Worm (Caenorhabditis elegans) whole organism, young adult: ENCODE measurements around the gene B0462.4.

Source experiments
- F22D6.2 ChIP-seq: sonication (generic microtip); optimal IDR thresholded peaks from 2 replicates; lab custom pipeline; 2016; ENCODE audit warnings: mild to moderate bottlenecking, missing genetic modification characterization, missing compliant biosample characterization
- F55B11.4 ChIP-seq: sonication (generic microtip); optimal IDR thresholded peaks from 2 replicates; lab custom pipeline; 2016; ENCODE audit warnings: missing compliant biosample characterization, missing genetic modification characterization, borderline replicate concordance; ENCODE audit not compliant: insufficient read depth
- Y56A3A.18 ChIP-seq: fragments of 200-800 bp; sonication (Bioruptor generic); IDR thresholded peaks from 2 replicates; pipeline ENCODE4 v1.3.6; 2022; ENCODE audit warnings: missing genetic modification reagents, missing genetic modification characterization, missing compliant biosample characterization
- Y79H2A.3 ChIP-seq: fragments of 200-800 bp; sonication (Bioruptor generic); conservative IDR thresholded peaks from 2 replicates; pipeline ENCODE4 v1.3.6; 2022; ENCODE audit warnings: missing genetic modification reagents, missing genetic modification characterization, missing compliant biosample characterization
- ama-1 ChIP-seq, 3 experiments: fragments of 150-350 bp in 1 of 3; sonication (generic microtip) in 2 of 3; optimal IDR thresholded peaks; 2 replicates each; lab custom pipeline; 2014 to 2018; ENCODE audit warnings: missing biosample characterization in 2 of 3, missing genetic modification characterization in 2 of 3, missing genetic modification reagents in 2 of 3
- bed-2 ChIP-seq: fragments of 200-800 bp; sonication (Bioruptor generic); IDR thresholded peaks from 2 replicates; pipeline ENCODE4 v1.3.6; 2022; ENCODE audit warnings: missing genetic modification reagents, missing genetic modification characterization, missing compliant biosample characterization
- ceh-100 ChIP-seq: fragments of 200-800 bp; sonication (Bioruptor generic); IDR thresholded peaks from 2 replicates; pipeline ENCODE4 v1.3.6; 2022; ENCODE audit warnings: missing genetic modification reagents, missing genetic modification characterization, missing compliant biosample characterization
- ceh-58 ChIP-seq: fragments of 200-800 bp; sonication (Bioruptor generic); IDR thresholded peaks from 2 replicates; pipeline ENCODE4 v1.3.6; 2022; ENCODE audit warnings: missing genetic modification characterization, missing compliant biosample characterization
- chd-7 ChIP-seq: sonication (generic microtip); optimal IDR thresholded peaks from 2 replicates; lab custom pipeline; 2016; ENCODE audit warnings: mild to moderate bottlenecking, missing genetic modification characterization, moderate library complexity, missing compliant biosample characterization
- gei-17 ChIP-seq: fragments of 200-800 bp; sonication (Bioruptor generic); optimal IDR thresholded peaks from 2 replicates; lab custom pipeline; 2018; ENCODE audit warnings: mild to moderate bottlenecking, missing genetic modification characterization, missing compliant biosample characterization
- hmg-1.2 ChIP-seq: fragments of 200-800 bp; sonication (Bioruptor generic); IDR thresholded peaks from 2 replicates; pipeline ENCODE4 v1.3.6; 2022; ENCODE audit warnings: missing genetic modification reagents, missing genetic modification characterization, missing compliant biosample characterization
- lin-35 ChIP-seq, 3 experiments: fragments of 150-350 bp in 2 of 3; sonication (generic microtip) in 1 of 3; optimal IDR thresholded peaks; 2 replicates each; lab custom pipeline; 2014 to 2018; ENCODE audit warnings: missing biosample characterization in 3 of 3, missing genetic modification characterization in 3 of 3, missing genetic modification reagents in 3 of 3
- mel-28 ChIP-seq: sonication (generic microtip); optimal IDR thresholded peaks from 2 replicates; lab custom pipeline; 2016; ENCODE audit warnings: borderline replicate concordance, mild to moderate bottlenecking, missing genetic modification characterization, missing compliant biosample characterization
- sea-2 ChIP-seq: fragments of 200-800 bp; sonication (Bioruptor generic); IDR thresholded peaks from 2 replicates; pipeline ENCODE4 v1.3.6; 2022; ENCODE audit warnings: missing genetic modification characterization, missing compliant biosample characterization
- snpc-1.1 ChIP-seq: sonication (generic microtip); optimal IDR thresholded peaks from 2 replicates; lab custom pipeline; 2017; ENCODE audit warnings: missing genetic modification characterization, mild to moderate bottlenecking, missing compliant biosample characterization, antibody characterized with exemption, moderate library complexity, missing genotype, missing genetic modification reagents; ENCODE audit not compliant: insufficient read depth

The B0462.4 gene

DNA sequence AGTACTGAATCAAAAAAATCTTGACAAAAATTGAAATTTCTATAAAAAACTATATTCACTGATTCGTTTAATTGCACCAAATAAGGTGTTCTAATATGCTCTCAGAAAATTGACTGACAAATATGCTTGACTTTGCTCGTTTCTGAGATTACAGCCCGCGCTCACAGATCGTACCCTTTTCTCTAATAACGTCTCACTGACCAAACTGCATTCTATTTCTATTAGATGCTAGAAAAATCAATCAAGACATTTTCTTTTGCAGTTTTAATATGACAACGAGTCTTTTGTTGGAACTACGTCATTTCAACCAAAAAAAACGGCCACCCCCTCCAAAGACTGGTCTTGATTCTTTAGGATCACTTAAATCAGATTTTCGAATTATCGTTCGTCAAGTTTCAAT, 48.4 kb downstream of the B0462.4 start, which contains the start of gene clec-247:
TSS of gene clec-247 (plus strand) at position 301 of the 400 bp plus-strand sequence.
- no peak for TF ChIP-seq gei-17 (GFP tag; lab: Kevin White, UChicago)
- no peak for TF ChIP-seq ama-1 (optimal IDR thresholded peaks at IDR 0.05; lab: Kevin White, UChicago)
- TF ChIP-seq ama-1 (GFP tag; optimal IDR thresholded peaks at IDR 0.05; lab: Kevin White, UChicago): no peak
- no peak for TF ChIP-seq sea-2 (GFP tag; lab: Robert Waterston, UW)
- no peak for TF ChIP-seq Y79H2A.3 (GFP tag; lab: Robert Waterston, UW)
- no peak for TF ChIP-seq ceh-58 (GFP tag; lab: Robert Waterston, UW)
- no peak for TF ChIP-seq Y56A3A.18
- TF ChIP-seq ceh-100 (GFP tag; lab: Robert Waterston, UW): no peak
- TF ChIP-seq, all 124 proteins: peak for 0

DNA sequence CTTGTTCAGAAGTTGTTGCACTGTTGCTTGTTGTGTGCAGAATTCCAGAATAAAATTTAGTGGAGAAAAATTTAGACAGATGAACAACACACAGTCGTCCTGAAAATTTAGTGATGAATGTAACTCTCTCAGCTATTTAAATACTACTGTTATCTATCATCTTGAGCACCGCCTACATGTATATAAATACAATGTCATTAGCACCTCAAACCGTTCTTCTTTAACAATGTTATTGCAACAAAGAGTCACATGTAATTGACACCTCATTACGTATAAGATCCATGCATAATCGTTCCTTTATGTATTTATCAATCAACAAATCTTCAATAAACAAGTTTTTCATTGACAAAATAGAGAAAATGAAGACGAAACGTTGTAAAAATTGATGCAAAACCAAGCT, 50.2 kb downstream of the B0462.4 start, which contains the start of gene Y51A2A.16:
TSS of gene Y51A2A.16 (minus strand) at position 101 of the 400 bp plus-strand sequence.
- TF ChIP-seq hmg-1.2 (GFP tag; lab: Robert Waterston, UW) (no peak), snpc-1.1 (tag; lab: Kevin White, UChicago) (no peak), chd-7 (tag; lab: Kevin White, UChicago) (no peak), F22D6.2 (tag; lab: Kevin White, UChicago) (no peak), lin-35 (GFP tag; optimal IDR thresholded peaks at IDR 0.05; lab: Kevin White, UChicago) (no peak), gei-17 (GFP tag; lab: Kevin White, UChicago) (no peak), mel-28 (tag; lab: Kevin White, UChicago) (no peak), F55B11.4 (no peak), bed-2 (GFP tag; lab: Robert Waterston, UW) (no peak)
- TF ChIP-seq, all 124 proteins: peak for 0
